Worm (Caenorhabditis elegans) whole organism, young adult: ENCODE measurements around the gene rpl-7A.

Source experiments
- F33H1.4 ChIP-seq: fragments of 200-800 bp; sonication (Bioruptor generic); IDR thresholded peaks from 2 replicates; pipeline ENCODE4 v1.3.6; 2022; ENCODE audit warnings: missing genetic modification reagents, missing genetic modification characterization, missing compliant biosample characterization
- F49E8.2 ChIP-seq: sonication (generic microtip); optimal IDR thresholded peaks from 3 replicates; lab custom pipeline; 2017; ENCODE audit warnings: missing genetic modification characterization, mild to moderate bottlenecking, missing compliant biosample characterization, antibody characterized with exemption, moderate library complexity; ENCODE audit not compliant: insufficient read depth
- dpl-1 ChIP-seq: fragments of 150-350 bp; optimal IDR thresholded peaks from 2 replicates; lab custom pipeline; 2014; ENCODE audit warnings: missing biosample characterization, missing genetic modification reagents, missing genetic modification characterization
- lag-1 ChIP-seq: fragments of 200-800 bp; sonication (Bioruptor generic); IDR thresholded peaks from 2 replicates; pipeline ENCODE4 v1.3.6; 2022; ENCODE audit warnings: missing genetic modification reagents, missing genetic modification characterization, missing compliant biosample characterization
- lin-35 ChIP-seq, 3 experiments: fragments of 150-350 bp in 2 of 3; sonication (generic microtip) in 1 of 3; optimal IDR thresholded peaks; 2 replicates each; lab custom pipeline; 2014 to 2018; ENCODE audit warnings: missing biosample characterization in 3 of 3, missing genetic modification characterization in 3 of 3, missing genetic modification reagents in 3 of 3
- mes-4 ChIP-seq: sonication (generic microtip); optimal IDR thresholded peaks from 2 replicates; lab custom pipeline; 2016; ENCODE audit warnings: missing genotype, missing genetic modification characterization, missing compliant biosample characterization
- pbrm-1 ChIP-seq: fragments of 200-800 bp; sonication (Bioruptor generic); IDR thresholded peaks from 2 replicates; pipeline ENCODE4 v1.3.6; 2022; ENCODE audit warnings: missing genetic modification reagents, missing genetic modification characterization, missing compliant biosample characterization
- pha-4 ChIP-seq: fragments of 150-350 bp; sonication (generic microtip); optimal IDR thresholded peaks from 2 replicates; lab custom pipeline; 2014; ENCODE audit warnings: missing biosample characterization, missing genetic modification reagents, missing genetic modification characterization
- unc-62 ChIP-seq: fragments of 150-350 bp; optimal IDR thresholded peaks from 2 replicates; lab custom pipeline; 2014; ENCODE audit warnings: missing biosample characterization, missing genetic modification reagents, missing genetic modification characterization
- zfh-2 ChIP-seq: fragments of 200-800 bp; sonication (Bioruptor generic); conservative IDR thresholded peaks from 2 replicates; pipeline ENCODE4 v1.3.6; 2022; ENCODE audit warnings: missing genetic modification reagents, missing genetic modification characterization, missing compliant biosample characterization
- ztf-3 ChIP-seq: fragments of 200-800 bp; sonication (Bioruptor generic); optimal IDR thresholded peaks from 2 replicates; lab custom pipeline; 2018; ENCODE audit warnings: mild to moderate bottlenecking, missing genetic modification characterization, missing compliant biosample characterization

DNA sequence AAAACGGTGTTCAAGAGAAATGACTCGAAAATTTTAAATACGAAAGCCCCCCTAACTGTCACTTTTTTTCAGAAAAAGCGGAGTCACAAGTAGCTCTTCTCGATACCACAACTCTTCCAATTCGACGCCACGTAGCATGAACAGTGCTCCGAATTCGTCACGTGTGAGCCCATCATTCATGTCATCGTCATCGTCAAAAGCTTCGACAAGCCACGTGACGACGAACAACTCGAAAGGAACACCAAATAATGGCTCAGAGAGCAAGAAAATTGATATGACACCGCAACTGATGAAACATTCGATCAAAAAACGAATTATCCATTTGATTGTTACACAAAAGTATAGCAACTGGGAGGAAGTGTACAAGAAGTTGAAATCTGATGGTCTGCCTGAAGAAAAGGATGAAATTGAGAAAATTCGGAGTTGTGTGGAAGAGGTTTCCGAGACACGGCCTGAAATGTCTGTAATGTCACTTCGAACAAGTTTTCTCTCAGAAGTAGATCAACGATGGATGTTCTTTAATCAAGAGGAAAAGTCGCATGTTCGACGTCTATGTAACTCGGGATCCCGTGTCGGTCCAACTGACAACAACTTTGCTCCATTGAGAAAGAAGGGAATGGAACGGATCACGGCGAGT lies 21.0 kb upstream of the rpl-7A start:
- TF ChIP-seq ztf-3 (GFP tag; lab: Kevin White, UChicago) = no peak
- TF ChIP-seq pbrm-1 = no peak
- no peak for TF ChIP-seq unc-62
- no peak for TF ChIP-seq lag-1
- no peak for TF ChIP-seq lin-35 (GFP tag; optimal IDR thresholded peaks at IDR 0.05; lab: Kevin White, UChicago)
- no peak for TF ChIP-seq F33H1.4
- no peak for TF ChIP-seq F49E8.2
- TF ChIP-seq dpl-1 (GFP tag; lab: Kevin White, UChicago) = no peak
- TF ChIP-seq pha-4 (tag; lab: Kevin White, UChicago) = no peak
- TF ChIP-seq mes-4 (tag; lab: Kevin White, UChicago) = no peak
- no peak for TF ChIP-seq zfh-2 (GFP tag; lab: Robert Waterston, UW)
